Fruit fly (Drosophila melanogaster) S2 (cell line): ENCODE measurements around the gene CG2681.

Experiments used
- CG8478 ChIP-seq: fragments of >200 bp; optimal IDR thresholded peaks from 2 replicates; lab custom pipeline; 2018
- CTCF ChIP-seq, 2 experiments: fragments of >200 bp; optimal IDR thresholded peaks; 2 replicates each; lab custom pipeline; 2018

DNA sequence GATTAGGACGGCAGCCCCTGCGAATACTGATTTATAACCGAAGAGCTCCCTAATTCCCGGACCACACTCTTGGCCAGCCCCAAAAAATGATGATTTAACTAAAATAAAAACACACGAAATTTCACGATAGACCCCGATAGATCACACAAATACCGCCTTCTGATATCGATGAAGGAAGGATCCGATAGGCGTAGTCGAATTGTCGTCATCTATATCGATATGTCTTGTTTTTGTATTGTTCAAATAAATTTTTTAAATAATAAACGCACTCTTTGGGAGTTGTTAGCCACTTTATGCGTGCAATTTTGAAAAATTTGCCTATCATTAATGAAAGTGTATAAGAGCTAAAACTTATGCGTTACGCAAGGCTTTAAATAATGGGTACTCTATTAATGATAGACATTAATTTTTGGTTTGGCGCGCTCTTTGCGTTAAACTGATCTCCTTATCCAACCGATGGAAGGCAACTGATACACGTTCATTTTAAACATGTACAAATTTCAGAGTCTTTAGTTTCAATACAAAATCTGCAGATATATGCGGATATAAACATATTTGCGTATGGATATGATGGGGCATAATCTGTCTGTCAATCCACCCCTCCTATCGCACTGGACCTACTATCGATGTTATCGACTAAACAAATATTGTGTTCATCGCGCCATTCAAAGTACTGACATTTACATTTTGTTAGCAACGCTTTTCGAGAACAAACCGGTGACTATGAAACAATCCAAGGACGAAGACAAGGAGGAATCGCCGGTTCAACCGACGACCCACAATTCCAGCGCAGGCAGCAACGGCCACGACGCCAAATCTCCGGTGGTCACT lies 10.2 kb upstream of the CG2681 start, which contains the start of the genes Spg7 and Lint-O:
- TF ChIP-seq CG8478 (lab: Kevin White, UChicago) (no peak), CTCF (optimal IDR thresholded peaks at IDR 0.05; lab: Kevin White, UChicago) (no peak)
